Fruit fly (Drosophila melanogaster): ENCODE results near the gene Inx2.
A peak's percentile ranks its signal among the peaks of the same experiment; 100 is the strongest.

Gene Inx2

dm6 chrX:7004101-7004700, 5.7 kb downstream of the Inx2 start (continued):
- TF ChIP-seq CG13296 (GFP tag; optimal IDR thresholded peaks at IDR 0.05), result peak; percentile 67
- TF ChIP-seq toy (GFP tag; IDR thresholded peaks at IDR 0.05), result peak; percentile 49; the same call in 1 of the 2 replicates
- peak; percentile 72 for TF ChIP-seq da (GFP tag; optimal IDR thresholded peaks at IDR 0.05)
- peak; percentile 91 for TF ChIP-seq CHES-1-like (GFP tag; optimal IDR thresholded peaks at IDR 0.05)
- TF ChIP-seq CG14014 (GFP tag; IDR thresholded peaks at IDR 0.05), result peak; percentile 81; the same call in 1 of the 2 replicates
- peak; percentile 69 for TF ChIP-seq NK7.1 (GFP tag; optimal IDR thresholded peaks at IDR 0.05)
- peak; percentile 74 for TF ChIP-seq crc (GFP tag; optimal IDR thresholded peaks at IDR 0.05)
- peak; percentile 23; the same call in 1 of the 3 replicates for TF ChIP-seq row (GFP tag; IDR thresholded peaks at IDR 0.05)
- peak; percentile 44; the same call in 1 of the 2 replicates for TF ChIP-seq H2.0 (GFP tag; IDR thresholded peaks at IDR 0.05)
- peak; percentile 82 for TF ChIP-seq CG10959 (GFP tag; IDR thresholded peaks at IDR 0.05)
- TF ChIP-seq CG11247 (GFP tag; IDR thresholded peaks at IDR 0.05), result peak; percentile 67
- peak; percentile 74 for TF ChIP-seq CG17328 (GFP tag; IDR thresholded peaks at IDR 0.05)
- TF ChIP-seq luna (GFP tag; optimal IDR thresholded peaks at IDR 0.05), result peak; percentile 23
- peak; percentile 83 for TF ChIP-seq CG8924 (tag; optimal IDR thresholded peaks at IDR 0.05)
- TF ChIP-seq CG11398 (GFP tag; optimal IDR thresholded peaks at IDR 0.05), result peak; percentile 94
- TF ChIP-seq unpg (GFP tag; optimal IDR thresholded peaks at IDR 0.05), result peak; percentile 79
- TF ChIP-seq MTF-1 (GFP tag; optimal IDR thresholded peaks at IDR 0.05; ENCODE audit: borderline replicate concordance), result peak; percentile 94
- peak; percentile 30 for TF ChIP-seq NfI (GFP tag; optimal IDR thresholded peaks at IDR 0.05)
- no peak for TF ChIP-seq sna (GFP tag; IDR thresholded peaks at IDR 0.05; ENCODE audit: partially characterized antibody)
- peak; percentile 44; the same call in 1 of the 2 replicates for TF ChIP-seq CG11696 (GFP tag; IDR thresholded peaks at IDR 0.05)
- TF ChIP-seq dmrt11E (tag; optimal IDR thresholded peaks at IDR 0.05), result peak; percentile 90
- TF ChIP-seq yki (optimal IDR thresholded peaks at IDR 0.05), result no peak
- no peak for TF ChIP-seq bowl (GFP tag; IDR thresholded peaks at IDR 0.05)
- TF ChIP-seq Antp (GFP tag; optimal IDR thresholded peaks at IDR 0.05), result peak; percentile 76
- TF ChIP-seq eve (GFP tag; optimal IDR thresholded peaks at IDR 0.05), result peak in 1 of 2 experiments; percentile 55
- TF ChIP-seq CG4730 (GFP tag; IDR thresholded peaks at IDR 0.05), result peak; percentile 59
- TF ChIP-seq Hsf (GFP tag; optimal IDR thresholded peaks at IDR 0.05), result peak; percentile 56
- peak; percentile 74 for TF ChIP-seq Nf-YB (GFP tag; optimal IDR thresholded peaks at IDR 0.05)
- TF ChIP-seq CG12391 (tag; optimal IDR thresholded peaks at IDR 0.05), result peak; percentile 67
- peak; percentile 90 for TF ChIP-seq CG10431 (GFP tag; optimal IDR thresholded peaks at IDR 0.05)
- TF ChIP-seq Rfx (GFP tag; IDR thresholded peaks at IDR 0.05), result peak; percentile 64
- peak; percentile 48 for TF ChIP-seq CG16815 (GFP tag; optimal IDR thresholded peaks at IDR 0.05)
- TF ChIP-seq CG30403 (GFP tag; optimal IDR thresholded peaks at IDR 0.05), result peak; percentile 37
- no peak for TF ChIP-seq Dll (GFP tag; IDR thresholded peaks at IDR 0.05; ENCODE audit: partially characterized antibody)
- TF ChIP-seq Ravus (GFP tag; IDR thresholded peaks at IDR 0.05), result no peak; the same call in 1 of the 2 replicates
- TF ChIP-seq wek (GFP tag; optimal IDR thresholded peaks at IDR 0.05), result peak; percentile 91
- TF ChIP-seq Bteb2 (GFP tag; optimal IDR thresholded peaks at IDR 0.05), result peak; percentile 57
- TF ChIP-seq onecut (GFP tag; IDR thresholded peaks at IDR 0.05), result peak; percentile 83
- peak; percentile 97 for TF ChIP-seq CG2202 (tag; optimal IDR thresholded peaks at IDR 0.05)
- TF ChIP-seq Dfd (GFP tag; optimal IDR thresholded peaks at IDR 0.05), result no peak
- peak; percentile 25; the same call in 1 of the 3 replicates for TF ChIP-seq CG34422 (GFP tag; IDR thresholded peaks at IDR 0.05)
- TF ChIP-seq CrebB (tag; optimal IDR thresholded peaks at IDR 0.05), result peak; percentile 90
- peak; percentile 59 for TF ChIP-seq CG5245 (GFP tag; optimal IDR thresholded peaks at IDR 0.05)
- peak; percentile 78 for TF ChIP-seq Max (GFP tag; optimal IDR thresholded peaks at IDR 0.05)
- peak; percentile 23; the same call in 1 of the 2 replicates for TF ChIP-seq danr (GFP tag; IDR thresholded peaks at IDR 0.05)
- TF ChIP-seq lov (optimal IDR thresholded peaks at IDR 0.05), result no peak
- TF ChIP-seq lov (GFP tag; IDR thresholded peaks at IDR 0.05), result peak; percentile 91
- peak; percentile 41 for TF ChIP-seq CG10147 (GFP tag; optimal IDR thresholded peaks at IDR 0.05)
- peak; percentile 17 for TF ChIP-seq Ssrp (tag; optimal IDR thresholded peaks at IDR 0.05)
- peak; percentile 80 for TF ChIP-seq shn (GFP tag; optimal IDR thresholded peaks at IDR 0.05)
- TF ChIP-seq ATbp (GFP tag; optimal IDR thresholded peaks at IDR 0.05), result peak; percentile 96
